Worm (Caenorhabditis elegans) whole organism, early embryonic: ENCODE results near the gene ZK1127.4.

Experiments
- B0310.2 ChIP-seq: sonication (generic microtip); optimal IDR thresholded peaks from 2 replicates; lab custom pipeline; 2016; ENCODE audit warnings: mild to moderate bottlenecking, missing genetic modification characterization, missing compliant biosample characterization
- F13C5.2 ChIP-seq: sonication (generic microtip); optimal IDR thresholded peaks from 2 replicates; lab custom pipeline; 2017; ENCODE audit warnings: mild to moderate bottlenecking, missing genetic modification characterization, inconsistent platforms, missing compliant biosample characterization
- aly-1 ChIP-seq: sonication (generic microtip); optimal IDR thresholded peaks from 2 replicates; lab custom pipeline; 2016; ENCODE audit warnings: missing genetic modification characterization, missing compliant biosample characterization
- ama-1 ChIP-seq: fragments of 150-350 bp; optimal IDR thresholded peaks from 2 replicates; lab custom pipeline; 2014
- ceh-13 ChIP-seq: fragments of 200-800 bp; sonication (Bioruptor generic); optimal IDR thresholded peaks from 2 replicates; lab custom pipeline; 2018; ENCODE audit warnings: mild to moderate bottlenecking, missing genetic modification characterization, missing compliant biosample characterization
- ceh-36 ChIP-seq: sonication (generic microtip); optimal IDR thresholded peaks from 2 replicates; lab custom pipeline; 2016; ENCODE audit warnings: missing genetic modification characterization, inconsistent platforms, missing compliant biosample characterization
- ets-7 ChIP-seq: sonication (generic microtip); optimal IDR thresholded peaks from 2 replicates; lab custom pipeline; 2016; ENCODE audit warnings: missing genotype, missing genetic modification characterization, missing compliant biosample characterization
- flt-1 ChIP-seq: fragments of 200-800 bp; sonication (Bioruptor generic); IDR thresholded peaks from 2 replicates; pipeline ENCODE4 v1.3.6; 2022; ENCODE audit warnings: missing genetic modification characterization, missing compliant biosample characterization
- hmbx-1 ChIP-seq: sonication (generic microtip); optimal IDR thresholded peaks from 2 replicates; lab custom pipeline; 2016; ENCODE audit warnings: mild to moderate bottlenecking, missing genetic modification characterization, missing compliant biosample characterization
- hmg-4 ChIP-seq: fragments of 200-800 bp; sonication (Bioruptor generic); optimal IDR thresholded peaks from 2 replicates; lab custom pipeline; 2018; ENCODE audit warnings: mild to moderate bottlenecking, missing genetic modification characterization, missing compliant biosample characterization
- hnd-1 ChIP-seq: sonication (generic microtip); optimal IDR thresholded peaks from 2 replicates; lab custom pipeline; 2016; ENCODE audit warnings: missing genetic modification characterization, missing compliant biosample characterization
- pes-1 ChIP-seq: fragments of 200-800 bp; sonication (Bioruptor generic); IDR thresholded peaks from 2 replicates; pipeline ENCODE4 v1.3.6; 2022; ENCODE audit warnings: missing genetic modification reagents, missing genetic modification characterization, missing compliant biosample characterization
- scrt-1 ChIP-seq: fragments of 200-800 bp; sonication (Bioruptor generic); IDR thresholded peaks from 2 replicates; pipeline ENCODE4 v1.3.6; 2022; ENCODE audit warnings: missing genetic modification characterization, missing compliant biosample characterization
- sea-1 ChIP-seq: fragments of 200-800 bp; sonication (Bioruptor generic); conservative IDR thresholded peaks from 2 replicates; pipeline ENCODE4 v1.3.6; 2022; ENCODE audit warnings: missing genetic modification characterization, missing compliant biosample characterization
- tbx-11 ChIP-seq: fragments of 200-800 bp; sonication (Bioruptor generic); IDR thresholded peaks from 2 replicates; pipeline ENCODE4 v1.3.6; 2022; ENCODE audit warnings: missing genetic modification characterization, missing compliant biosample characterization
- tbx-37 ChIP-seq: fragments of 200-800 bp; sonication (Bioruptor generic); conservative IDR thresholded peaks from 2 replicates; pipeline ENCODE4 v1.3.6; 2022; ENCODE audit warnings: missing genetic modification reagents, missing genetic modification characterization, missing compliant biosample characterization
- tra-4 ChIP-seq: sonication (generic microtip); optimal IDR thresholded peaks from 2 replicates; lab custom pipeline; 2017; ENCODE audit warnings: missing genetic modification characterization, missing compliant biosample characterization

The ZK1127.4 gene

ce11 chrII:7037659-7038342, 15.9 kb upstream of the ZK1127.4 start, which contains the start of gene cin-4:
cin-4 (plus strand) TSS chrII:7038292.
- TF ChIP-seq aly-1 (tag; lab: Kevin White, UChicago), result no peak
- no peak for TF ChIP-seq hnd-1 (tag; lab: Kevin White, UChicago)
- no peak for TF ChIP-seq ets-7 (tag; lab: Kevin White, UChicago)
- TF ChIP-seq ceh-36, result no peak
- TF ChIP-seq ceh-13 (GFP tag; lab: Kevin White, UChicago), result no peak
- no peak for TF ChIP-seq ama-1 (lab: Kevin White, UChicago)
- no peak for TF ChIP-seq tra-4 (tag; lab: Kevin White, UChicago)
- no peak for TF ChIP-seq pes-1 (GFP tag; lab: Robert Waterston, UW)
- no peak for TF ChIP-seq scrt-1 (GFP tag; lab: Robert Waterston, UW)
- no peak for TF ChIP-seq tbx-11 (GFP tag; lab: Robert Waterston, UW)
- no peak for TF ChIP-seq B0310.2 (tag; lab: Kevin White, UChicago)
- no peak for TF ChIP-seq sea-1
- TF ChIP-seq tbx-37 (GFP tag; lab: Robert Waterston, UW), result no peak
- TF ChIP-seq flt-1 (GFP tag; lab: Robert Waterston, UW), result no peak

ce11 chrII:7042090-7042489, 11.7 kb upstream of the ZK1127.4 start:
- TF ChIP-seq sea-1 (0 out of 2 replicates have a peak, but pooled peaks have one; percentile 27), flt-1 (GFP tag; lab: Robert Waterston, UW) (peak; percentile 39), scrt-1 (GFP tag; lab: Robert Waterston, UW) (0 out of 2 replicates have a peak, but pooled peaks have one; percentile 45), pes-1 (GFP tag; lab: Robert Waterston, UW) (peak; percentile 82)

ce11 chrII:7049470-7049869, 4.3 kb upstream of the ZK1127.4 start:
- TF ChIP-seq tbx-37 (GFP tag; lab: Robert Waterston, UW) (no peak), ama-1 (lab: Kevin White, UChicago) (no peak), B0310.2 (tag; lab: Kevin White, UChicago) (no peak), pes-1 (GFP tag; lab: Robert Waterston, UW) (no peak), tra-4 (tag; lab: Kevin White, UChicago) (no peak), hmg-4 (GFP tag; lab: Kevin White, UChicago) (no peak), ceh-36 (no peak), scrt-1 (GFP tag; lab: Robert Waterston, UW) (no peak), F13C5.2 (tag; lab: Kevin White, UChicago) (no peak), ets-7 (tag; lab: Kevin White, UChicago) (no peak), sea-1 (no peak), hmbx-1 (tag; lab: Kevin White, UChicago) (no peak)

- TF ChIP-seq F13C5.2 (tag; lab: Kevin White, UChicago) (peak; percentile 23), tbx-11 (GFP tag; lab: Robert Waterston, UW) (no peak)
Observed at ce11 chrII:7050021-7050722, 3.6 kb upstream of the ZK1127.4 start, which contains the start of the genes tcer-1 and ZK1127.5. tcer-1 (minus strand) TSS chrII:7050071. ZK1127.5 (plus strand) TSS chrII:7050672.

ce11 chrII:7051778-7052177, 2.0 kb upstream of the ZK1127.4 start, which contains the start of gene ZK1127.12:
ZK1127.12 (plus strand) TSS chrII:7052078.
- TF ChIP-seq tbx-11 (GFP tag; lab: Robert Waterston, UW) (no peak), tra-4 (tag; lab: Kevin White, UChicago) (no peak), aly-1 (tag; lab: Kevin White, UChicago) (no peak), B0310.2 (tag; lab: Kevin White, UChicago) (no peak), tbx-37 (GFP tag; lab: Robert Waterston, UW) (no peak), pes-1 (GFP tag; lab: Robert Waterston, UW) (no peak), ceh-13 (GFP tag; lab: Kevin White, UChicago) (no peak), ceh-36 (no peak), sea-1 (no peak)

- no peak for TF ChIP-seq tbx-11 (GFP tag; lab: Robert Waterston, UW)
- TF ChIP-seq tbx-37 (GFP tag; lab: Robert Waterston, UW), result no peak
- TF ChIP-seq hmg-4 (GFP tag; lab: Kevin White, UChicago), result no peak
- no peak for TF ChIP-seq aly-1 (tag; lab: Kevin White, UChicago)
- TF ChIP-seq ceh-36, result no peak
- TF ChIP-seq hnd-1 (tag; lab: Kevin White, UChicago), result no peak
- no peak for TF ChIP-seq ceh-13 (GFP tag; lab: Kevin White, UChicago)
- TF ChIP-seq flt-1 (GFP tag; lab: Robert Waterston, UW), result no peak
Observed at ce11 chrII:7053001-7053400, 748 bp upstream of the ZK1127.4 start, which contains the start of gene ZK1127.13. ZK1127.13 (plus strand) TSS chrII:7053301.

ce11 chrII:7054987-7055386, 1.2 kb downstream of the ZK1127.4 start, which contains the start of gene ZK1127.3:
ZK1127.3 (plus strand) TSS chrII:7055287.
- no peak for TF ChIP-seq scrt-1 (GFP tag; lab: Robert Waterston, UW)
- no peak for TF ChIP-seq tbx-37 (GFP tag; lab: Robert Waterston, UW)
- no peak for TF ChIP-seq pes-1 (GFP tag; lab: Robert Waterston, UW)
- no peak for TF ChIP-seq hnd-1 (tag; lab: Kevin White, UChicago)
- no peak for TF ChIP-seq hmg-4 (GFP tag; lab: Kevin White, UChicago)
